Worm (Caenorhabditis elegans) whole organism, L2 larva: ENCODE results near the gene gmps-1.

ENCODE experiments used
- C34F6.9 ChIP-seq: fragments of 150-350 bp; optimal IDR thresholded peaks from 2 replicates; lab custom pipeline; 2014; ENCODE audit warnings: missing biosample characterization, missing genetic modification characterization
- F13H6.1 ChIP-seq: sonication (generic microtip); optimal IDR thresholded peaks from 2 replicates; lab custom pipeline; 2016; ENCODE audit warnings: missing genetic modification characterization, missing compliant biosample characterization
- R02D3.7 ChIP-seq: fragments of 150-350 bp; optimal IDR thresholded peaks from 2 replicates; lab custom pipeline; 2014; ENCODE audit warnings: missing biosample characterization, missing genetic modification characterization
- Y55F3AM.14 ChIP-seq: fragments of 200-800 bp; sonication (Bioruptor generic); optimal IDR thresholded peaks from 2 replicates; lab custom pipeline; 2018; ENCODE audit warnings: mild to moderate bottlenecking, missing genetic modification characterization, missing compliant biosample characterization
- ZK546.5 ChIP-seq: sonication (generic microtip); optimal IDR thresholded peaks from 2 replicates; lab custom pipeline; 2017; ENCODE audit warnings: missing biosample characterization, missing genetic modification characterization
- aly-2 ChIP-seq: fragments of 150-350 bp; optimal IDR thresholded peaks from 2 replicates; lab custom pipeline; 2014; ENCODE audit warnings: missing biosample characterization, missing genetic modification characterization
- ama-1 ChIP-seq: fragments of 150-350 bp; optimal IDR thresholded peaks from 2 replicates; lab custom pipeline; 2018; ENCODE audit warnings: inconsistent platforms
- ceh-16 ChIP-seq: fragments of 150-350 bp; optimal IDR thresholded peaks from 2 replicates; lab custom pipeline; 2014; ENCODE audit warnings: missing biosample characterization, missing genetic modification characterization
- ceh-82 ChIP-seq: fragments of 150-350 bp; optimal IDR thresholded peaks from 2 replicates; lab custom pipeline; 2014; ENCODE audit warnings: missing biosample characterization, missing genetic modification characterization
- crh-2 ChIP-seq: sonication (generic microtip); optimal IDR thresholded peaks from 2 replicates; lab custom pipeline; 2017; ENCODE audit warnings: missing biosample characterization, missing genetic modification characterization
- dmd-4 ChIP-seq: sonication (generic microtip); optimal IDR thresholded peaks from 2 replicates; lab custom pipeline; 2017; ENCODE audit warnings: missing biosample characterization, missing genetic modification characterization
- egl-27 ChIP-seq: sonication (generic microtip); optimal IDR thresholded peaks from 3 replicates; lab custom pipeline; 2017; ENCODE audit warnings: missing biosample characterization, missing genetic modification reagents, missing genetic modification characterization
- elt-1 ChIP-seq: fragments of 150-350 bp; optimal IDR thresholded peaks from 2 replicates; lab custom pipeline; 2014; ENCODE audit warnings: missing biosample characterization, missing genetic modification characterization
- gmeb-1 ChIP-seq: fragments of 150-350 bp; optimal IDR thresholded peaks from 2 replicates; lab custom pipeline; 2014; ENCODE audit warnings: missing biosample characterization, missing genetic modification characterization
- lin-11 ChIP-seq: fragments of 150-350 bp; sonication (generic microtip); optimal IDR thresholded peaks from 2 replicates; lab custom pipeline; 2014; ENCODE audit warnings: missing biosample characterization, missing genetic modification characterization, inconsistent platforms, mixed read lengths
- lin-13 ChIP-seq: fragments of 150-350 bp; optimal IDR thresholded peaks from 2 replicates; lab custom pipeline; 2014; ENCODE audit warnings: missing biosample characterization, missing genetic modification reagents, missing genetic modification characterization
- lin-39 ChIP-seq: fragments of 150-350 bp; optimal IDR thresholded peaks from 2 replicates; lab custom pipeline; 2014; ENCODE audit warnings: missing biosample characterization, missing genetic modification reagents, missing genetic modification characterization
- lsy-2 ChIP-seq, 2 experiments: fragments of 150-350 bp in 1 of 2; sonication (generic microtip) in 1 of 2; optimal IDR thresholded peaks; 2 replicates each; lab custom pipeline; 2014 to 2017; ENCODE audit warnings: missing biosample characterization in 2 of 2, missing genetic modification characterization in 2 of 2
- mab-5 ChIP-seq: fragments of 150-350 bp; optimal IDR thresholded peaks from 2 replicates; lab custom pipeline; 2014; ENCODE audit warnings: missing biosample characterization, missing genetic modification characterization
- mbf-1 ChIP-seq: sonication (generic microtip); optimal IDR thresholded peaks from 2 replicates; lab custom pipeline; 2017; ENCODE audit warnings: missing biosample characterization, missing genetic modification characterization
- mdl-1 ChIP-seq, 2 experiments: fragments of 150-350 bp in 1 of 2; sonication (generic microtip) in 1 of 2; optimal IDR thresholded peaks; 2 replicates each; lab custom pipeline; 2017; ENCODE audit warnings: missing biosample characterization in 2 of 2, missing genetic modification characterization in 2 of 2
- nhr-10 ChIP-seq: sonication (generic microtip); optimal IDR thresholded peaks from 2 replicates; lab custom pipeline; 2017; ENCODE audit warnings: missing biosample characterization, missing genetic modification characterization
- nhr-11 ChIP-seq: fragments of 150-350 bp; optimal IDR thresholded peaks from 2 replicates; lab custom pipeline; 2014; ENCODE audit warnings: missing biosample characterization, missing genetic modification characterization
- nhr-12 ChIP-seq: fragments of 150-350 bp; optimal IDR thresholded peaks from 2 replicates; lab custom pipeline; 2014; ENCODE audit warnings: missing biosample characterization, missing genetic modification characterization
- nhr-129 ChIP-seq: fragments of 150-350 bp; optimal IDR thresholded peaks from 2 replicates; lab custom pipeline; 2014; ENCODE audit warnings: missing biosample characterization, missing genetic modification characterization
- nhr-21 ChIP-seq: fragments of 150-350 bp; optimal IDR thresholded peaks from 2 replicates; lab custom pipeline; 2014; ENCODE audit warnings: missing biosample characterization, missing genetic modification characterization
- nhr-23 ChIP-seq: fragments of 150-350 bp; optimal IDR thresholded peaks from 2 replicates; lab custom pipeline; 2014; ENCODE audit warnings: missing biosample characterization, missing genetic modification reagents, missing genetic modification characterization
- nhr-237 ChIP-seq: fragments of 150-350 bp; optimal IDR thresholded peaks from 2 replicates; lab custom pipeline; 2014; ENCODE audit warnings: missing biosample characterization, missing genetic modification characterization
- nhr-25 ChIP-seq: fragments of 150-350 bp; sonication (generic microtip); optimal IDR thresholded peaks from 3 replicates; lab custom pipeline; 2014; ENCODE audit warnings: missing biosample characterization, missing genetic modification characterization
- nhr-6 ChIP-seq: fragments of 150-350 bp; optimal IDR thresholded peaks from 2 replicates; lab custom pipeline; 2014; ENCODE audit warnings: missing biosample characterization, missing genetic modification characterization
- nhr-77 ChIP-seq: fragments of 150-350 bp; optimal IDR thresholded peaks from 2 replicates; lab custom pipeline; 2014; ENCODE audit warnings: missing biosample characterization, missing genetic modification characterization
- peb-1 ChIP-seq: fragments of 150-350 bp; optimal IDR thresholded peaks from 2 replicates; lab custom pipeline; 2014; ENCODE audit warnings: missing biosample characterization, missing genetic modification characterization
- sem-4 ChIP-seq: fragments of 150-350 bp; optimal IDR thresholded peaks from 2 replicates; lab custom pipeline; 2014; ENCODE audit warnings: missing biosample characterization, missing genetic modification reagents, missing genetic modification characterization
- skn-1 ChIP-seq: sonication (generic microtip); optimal IDR thresholded peaks from 2 replicates; lab custom pipeline; 2017; ENCODE audit warnings: missing biosample characterization, missing genetic modification characterization
- sma-3 ChIP-seq: sonication (generic microtip); optimal IDR thresholded peaks from 2 replicates; lab custom pipeline; 2016; ENCODE audit warnings: missing genetic modification reagents, missing genetic modification characterization, missing compliant biosample characterization
- sma-9 ChIP-seq, 2 experiments: fragments of 150-350 bp in 1 of 2; sonication (generic microtip) in 1 of 2; optimal IDR thresholded peaks; 2 replicates each; lab custom pipeline; 2014 to 2016; ENCODE audit warnings: missing genetic modification characterization in 2 of 2, mild to moderate bottlenecking in 1 of 2, missing biosample characterization in 1 of 2, missing compliant biosample characterization in 1 of 2, missing genetic modification reagents in 1 of 2, moderate library complexity in 1 of 2
- snpc-4 ChIP-seq: fragments of 150-350 bp; optimal IDR thresholded peaks from 2 replicates; lab custom pipeline; 2014; ENCODE audit warnings: missing biosample characterization, missing genetic modification characterization
- unc-39 ChIP-seq: fragments of 150-350 bp; optimal IDR thresholded peaks from 2 replicates; lab custom pipeline; 2014; ENCODE audit warnings: missing biosample characterization, missing genetic modification characterization
- unc-55 ChIP-seq: fragments of 150-350 bp; sonication (generic microtip); optimal IDR thresholded peaks from 3 replicates; lab custom pipeline; 2014; ENCODE audit warnings: missing biosample characterization, missing genetic modification reagents, missing genetic modification characterization
- unc-62 ChIP-seq: fragments of 150-350 bp; optimal IDR thresholded peaks from 2 replicates; lab custom pipeline; 2014; ENCODE audit warnings: missing biosample characterization, missing genetic modification reagents, missing genetic modification characterization
- zag-1 ChIP-seq: fragments of 150-350 bp; optimal IDR thresholded peaks from 2 replicates; lab custom pipeline; 2014; ENCODE audit warnings: missing biosample characterization, missing genetic modification characterization
- ztf-1 ChIP-seq: fragments of 200-800 bp; sonication (Bioruptor generic); conservative IDR thresholded peaks from 2 replicates; pipeline ENCODE4 v1.3.6; 2022; ENCODE audit warnings: missing genetic modification characterization, missing compliant biosample characterization
- ztf-11 ChIP-seq: sonication (generic microtip); optimal IDR thresholded peaks from 2 replicates; lab custom pipeline; 2017; ENCODE audit warnings: missing biosample characterization, missing genetic modification characterization
- ztf-4 ChIP-seq: fragments of 150-350 bp; optimal IDR thresholded peaks from 2 replicates; lab custom pipeline; 2014; ENCODE audit warnings: missing biosample characterization, missing genetic modification characterization

The gmps-1 gene

ce11 chrII:10859359-10859758 lies 9.2 kb downstream of the gmps-1 start:
- no peak for TF ChIP-seq ceh-82
- TF ChIP-seq zag-1 (tag; lab: Kevin White, UChicago), result no peak
- no peak for TF ChIP-seq nhr-21 (tag; lab: Kevin White, UChicago)
- no peak for TF ChIP-seq R02D3.7 (tag; lab: Kevin White, UChicago)
- TF ChIP-seq dmd-4 (tag; lab: Kevin White, UChicago), result no peak
- no peak for TF ChIP-seq lin-39
- no peak for TF ChIP-seq gmeb-1 (tag; lab: Kevin White, UChicago)

- TF ChIP-seq nhr-6 (no peak), ztf-1 (no peak), sem-4 (no peak), ZK546.5 (tag; lab: Kevin White, UChicago) (no peak), sma-9 (GFP tag; optimal IDR thresholded peaks at IDR 0.05; lab: Kevin White, UChicago) (no peak), sma-9 (tag; optimal IDR thresholded peaks at IDR 0.05; lab: Kevin White, UChicago) (no peak), R02D3.7 (tag; lab: Kevin White, UChicago) (no peak), nhr-11 (tag; lab: Kevin White, UChicago) (no peak)
Measured at ce11 chrII:10857077-10857476, 11.4 kb downstream of the gmps-1 start, which contains the start of gene M106.7. TSS of gene M106.7 (minus strand) at chrII:10857177.

ce11 chrII:10852880-10853279 lies 15.6 kb downstream of the gmps-1 start:
- no peak for TF ChIP-seq nhr-23
- no peak for TF ChIP-seq ceh-82
- no peak for TF ChIP-seq mdl-1 (tag; optimal IDR thresholded peaks at IDR 0.05; lab: Kevin White, UChicago)
- TF ChIP-seq gmeb-1 (tag; lab: Kevin White, UChicago), result no peak
- no peak for TF ChIP-seq elt-1 (tag; lab: Kevin White, UChicago)
- no peak for TF ChIP-seq nhr-129 (tag; lab: Kevin White, UChicago)
- TF ChIP-seq lin-11, result no peak
- no peak for TF ChIP-seq ztf-11 (tag; lab: Kevin White, UChicago)
- no peak for TF ChIP-seq nhr-6
- no peak for TF ChIP-seq sem-4
- no peak for TF ChIP-seq Y55F3AM.14 (GFP tag; lab: Kevin White, UChicago)
- TF ChIP-seq skn-1 (tag; lab: Kevin White, UChicago), result no peak
- TF ChIP-seq nhr-25, result no peak
- TF ChIP-seq lin-39, result no peak
- TF ChIP-seq crh-2 (tag; lab: Kevin White, UChicago), result no peak
- TF ChIP-seq snpc-4 (tag; lab: Kevin White, UChicago), result no peak
- no peak for TF ChIP-seq peb-1 (tag; lab: Kevin White, UChicago)
- no peak for TF ChIP-seq unc-55 (GFP tag; lab: Kevin White, UChicago)
- no peak for TF ChIP-seq nhr-10
- TF ChIP-seq unc-62 (GFP tag; lab: Kevin White, UChicago), result no peak

DNA sequence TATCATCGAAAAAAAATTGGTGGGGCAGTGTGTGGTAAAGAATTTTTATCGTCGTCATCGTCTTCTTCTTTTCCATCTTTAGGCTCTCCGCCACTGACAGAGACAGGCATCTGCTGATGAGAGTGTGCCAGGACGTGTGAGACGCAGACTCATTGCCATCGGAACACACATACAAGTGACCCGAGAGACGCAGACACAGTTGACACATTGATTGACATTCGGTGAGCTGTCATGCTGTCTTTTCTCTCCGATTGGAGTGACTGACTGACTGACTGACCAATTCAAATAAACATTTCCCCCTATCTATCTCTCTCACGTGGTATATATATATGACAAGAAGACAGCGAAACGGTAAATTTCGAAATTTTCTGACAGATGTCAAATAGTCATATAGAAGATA lies 17.4 kb downstream of the gmps-1 start:
- TF ChIP-seq zag-1 (tag; lab: Kevin White, UChicago) (no peak), egl-27 (peak; percentile 68), nhr-23 (no peak), ceh-82 (no peak), lin-39 (no peak), mbf-1 (tag; lab: Kevin White, UChicago) (no peak), elt-1 (tag; lab: Kevin White, UChicago) (no peak), C34F6.9 (tag; lab: Kevin White, UChicago) (peak; percentile 95), lsy-2 (tag; optimal IDR thresholded peaks at IDR 0.05; lab: Kevin White, UChicago) (peak; percentile 22 to 78), ZK546.5 (tag; lab: Kevin White, UChicago) (no peak), lin-13 (GFP tag; lab: Kevin White, UChicago) (peak; percentile 45), sma-9 (GFP tag; optimal IDR thresholded peaks at IDR 0.05; lab: Kevin White, UChicago) (peak; percentile 80), sma-9 (tag; optimal IDR thresholded peaks at IDR 0.05; lab: Kevin White, UChicago) (no peak), nhr-10 (no peak), mdl-1 (tag; optimal IDR thresholded peaks at IDR 0.05; lab: Kevin White, UChicago) (peak in 1 of 2 experiments; percentile 44), Y55F3AM.14 (GFP tag; lab: Kevin White, UChicago) (no peak), sem-4 (peak; percentile 70), nhr-77 (no peak), ceh-16 (tag; lab: Kevin White, UChicago) (peak; percentile 55), peb-1 (tag; lab: Kevin White, UChicago) (no peak), F13H6.1 (tag; lab: Kevin White, UChicago) (peak; percentile 90), snpc-4 (tag; lab: Kevin White, UChicago) (peak; percentile 69), R02D3.7 (tag; lab: Kevin White, UChicago) (no peak), unc-55 (GFP tag; lab: Kevin White, UChicago) (peak; percentile 34), nhr-12 (no peak), unc-39 (tag; lab: Kevin White, UChicago) (no peak), lin-11 (no peak), skn-1 (tag; lab: Kevin White, UChicago) (no peak), ztf-1 (no peak), aly-2 (tag; lab: Kevin White, UChicago) (no peak), nhr-237 (tag; lab: Kevin White, UChicago) (no peak), crh-2 (tag; lab: Kevin White, UChicago) (peak; percentile 89), gmeb-1 (tag; lab: Kevin White, UChicago) (peak; percentile 35), ztf-11 (tag; lab: Kevin White, UChicago) (no peak), nhr-11 (tag; lab: Kevin White, UChicago) (no peak), nhr-6 (no peak), sma-3 (GFP tag; lab: Kevin White, UChicago) (peak; percentile 82), ztf-4 (peak; percentile 53), ama-1 (no peak), nhr-25 (peak; percentile 87), mab-5 (tag; lab: Kevin White, UChicago) (peak; percentile 58), nhr-21 (tag; lab: Kevin White, UChicago) (peak; percentile 64)
